Worm (Caenorhabditis elegans): Measurements from ENCODE around the gene ZK822.10.

The ZK822.10 gene

ce11 chrIV:11911723-11912122 is 5.2 kb upstream of the ZK822.10 start, which contains the start of gene VZK822L.2:
TSS of gene VZK822L.2 (plus strand) at chrIV:11912023.
- no peak for TF ChIP-seq nhr-25 (tag; optimal IDR thresholded peaks at IDR 0.05)
- no peak for TF ChIP-seq nhr-6 (tag; optimal IDR thresholded peaks at IDR 0.05)
- TF ChIP-seq mdl-1 (tag; optimal IDR thresholded peaks at IDR 0.05): no peak
- peak; percentile 43 for TF ChIP-seq fos-1 (tag; optimal IDR thresholded peaks at IDR 0.05)

ce11 chrIV:11913295-11913940 is 3.5 kb upstream of the ZK822.10 start:
- TF ChIP-seq fos-1 (tag; optimal IDR thresholded peaks at IDR 0.05) (peak; percentile 11), alr-1 (tag; optimal IDR thresholded peaks at IDR 0.05) (no peak), gmeb-1 (tag; optimal IDR thresholded peaks at IDR 0.05) (peak; percentile 12), lin-11 (tag; optimal IDR thresholded peaks at IDR 0.05) (no peak), nhr-6 (tag; optimal IDR thresholded peaks at IDR 0.05) (no peak), sma-9 (GFP tag; optimal IDR thresholded peaks at IDR 0.05) (no peak), sma-9 (tag; optimal IDR thresholded peaks at IDR 0.05) (no peak), lin-39 (tag; optimal IDR thresholded peaks at IDR 0.05) (no peak)

ce11 chrIV:11914260-11914836 is 2.6 kb upstream of the ZK822.10 start:
- TF ChIP-seq mbf-1 (tag; optimal IDR thresholded peaks at IDR 0.05) (no peak), sem-4 (tag; optimal IDR thresholded peaks at IDR 0.05) (no peak), gmeb-1 (tag; optimal IDR thresholded peaks at IDR 0.05) (no peak), ZK546.5 (tag; optimal IDR thresholded peaks at IDR 0.05) (no peak), nhr-77 (tag; optimal IDR thresholded peaks at IDR 0.05) (no peak), skn-1 (tag; optimal IDR thresholded peaks at IDR 0.05) (no peak), nhr-21 (tag; optimal IDR thresholded peaks at IDR 0.05) (no peak), sma-9 (GFP tag; optimal IDR thresholded peaks at IDR 0.05) (no peak), sma-9 (tag; optimal IDR thresholded peaks at IDR 0.05) (no peak), nhr-12 (tag; optimal IDR thresholded peaks at IDR 0.05) (no peak), mdl-1 (tag; optimal IDR thresholded peaks at IDR 0.05) (no peak), mab-5 (tag; optimal IDR thresholded peaks at IDR 0.05) (no peak)

- TF ChIP-seq sma-3 (GFP tag; optimal IDR thresholded peaks at IDR 0.05) (peak; percentile 36), zag-1 (tag; optimal IDR thresholded peaks at IDR 0.05) (no peak), peb-1 (tag; optimal IDR thresholded peaks at IDR 0.05) (no peak), mbf-1 (tag; optimal IDR thresholded peaks at IDR 0.05) (no peak), gmeb-1 (tag; optimal IDR thresholded peaks at IDR 0.05) (peak; percentile 24), mab-5 (tag; optimal IDR thresholded peaks at IDR 0.05) (no peak), nhr-77 (tag; optimal IDR thresholded peaks at IDR 0.05) (no peak), unc-39 (tag; optimal IDR thresholded peaks at IDR 0.05) (no peak), blmp-1 (tag; optimal IDR thresholded peaks at IDR 0.05; ENCODE audit: insufficient read depth) (no peak), mdl-1 (tag; optimal IDR thresholded peaks at IDR 0.05) (no peak), unc-55 (GFP tag; optimal IDR thresholded peaks at IDR 0.05) (no peak), aly-2 (tag; optimal IDR thresholded peaks at IDR 0.05) (no peak), lsy-2 (tag; optimal IDR thresholded peaks at IDR 0.05) (peak in 1 of 2 experiments; percentile 14), lin-39 (tag; optimal IDR thresholded peaks at IDR 0.05) (no peak), F13H6.1 (tag; optimal IDR thresholded peaks at IDR 0.05) (peak; percentile 17), elt-1 (tag; optimal IDR thresholded peaks at IDR 0.05) (no peak), ztf-4 (tag; optimal IDR thresholded peaks at IDR 0.05) (no peak), sem-4 (tag; optimal IDR thresholded peaks at IDR 0.05) (no peak), R02D3.7 (tag; optimal IDR thresholded peaks at IDR 0.05) (no peak), nhr-10 (tag; optimal IDR thresholded peaks at IDR 0.05) (no peak), nhr-21 (tag; optimal IDR thresholded peaks at IDR 0.05) (peak; percentile 53), skn-1 (tag; optimal IDR thresholded peaks at IDR 0.05) (no peak), fos-1 (tag; optimal IDR thresholded peaks at IDR 0.05) (peak; percentile 65), nhr-12 (tag; optimal IDR thresholded peaks at IDR 0.05) (no peak), ztf-1 (GFP tag; conservative IDR thresholded peaks at IDR 0.05) (no peak), sma-9 (GFP tag; optimal IDR thresholded peaks at IDR 0.05) (peak; percentile 72), sma-9 (tag; optimal IDR thresholded peaks at IDR 0.05) (no peak), ceh-16 (tag; optimal IDR thresholded peaks at IDR 0.05) (no peak), ama-1 (optimal IDR thresholded peaks at IDR 0.05) (no peak), lin-11 (tag; optimal IDR thresholded peaks at IDR 0.05) (no peak), unc-62 (GFP tag; optimal IDR thresholded peaks at IDR 0.05) (no peak), elt-3 (tag; optimal IDR thresholded peaks at IDR 0.05) (no peak), egl-27 (tag; optimal IDR thresholded peaks at IDR 0.05) (no peak), snpc-4 (tag; optimal IDR thresholded peaks at IDR 0.05) (no peak), C34F6.9 (tag; optimal IDR thresholded peaks at IDR 0.05) (no peak), lin-13 (GFP tag; optimal IDR thresholded peaks at IDR 0.05) (no peak), Y55F3AM.14 (GFP tag; optimal IDR thresholded peaks at IDR 0.05) (no peak), dmd-4 (tag; optimal IDR thresholded peaks at IDR 0.05) (no peak), ZK546.5 (tag; optimal IDR thresholded peaks at IDR 0.05) (no peak), alr-1 (tag; optimal IDR thresholded peaks at IDR 0.05) (no peak)
These were observed 1.9 kb upstream of the ZK822.10 start, which contains the start of gene fat-6 for ce11 chrIV:11914837-11915737. TSS of gene fat-6 (minus strand) at chrIV:11915687.
